Worm (Caenorhabditis elegans): ENCODE measurements around the gene T24E12.6.
"Not testable (repeated sequence)": the region's sequence is repeated elsewhere in the genome, so short reads cannot be mapped to it uniquely, and the experiment has no call there.

The T24E12.6 gene

DNA sequence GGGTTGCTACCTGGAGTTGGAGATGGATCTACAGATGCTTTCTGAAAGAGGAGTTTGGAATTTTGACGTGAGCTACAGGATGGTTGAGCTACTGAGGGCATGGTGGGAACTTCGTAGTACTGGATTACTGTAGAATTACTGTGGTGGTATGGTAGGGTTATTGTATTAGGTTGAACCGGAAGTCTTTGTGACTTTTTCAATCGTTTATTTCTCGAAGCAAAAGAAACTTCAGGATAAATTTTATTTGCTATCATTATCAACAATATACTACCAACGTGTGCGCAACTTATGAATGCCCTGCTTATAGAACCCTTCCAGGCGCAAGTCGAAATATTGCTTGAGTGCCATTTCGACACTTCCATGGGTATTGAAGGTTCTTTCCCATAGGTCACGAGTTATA, at the start of gene T24E12.6:
Gene T24E12.6, minus strand, starts transcription at position 101 of the 400 bp plus-strand sequence.
- TF ChIP-seq nhr-11 (tag; optimal IDR thresholded peaks at IDR 0.05); lin-13 (GFP tag; optimal IDR thresholded peaks at IDR 0.05); lin-39 (tag; optimal IDR thresholded peaks at IDR 0.05): not testable (repeated sequence)

DNA sequence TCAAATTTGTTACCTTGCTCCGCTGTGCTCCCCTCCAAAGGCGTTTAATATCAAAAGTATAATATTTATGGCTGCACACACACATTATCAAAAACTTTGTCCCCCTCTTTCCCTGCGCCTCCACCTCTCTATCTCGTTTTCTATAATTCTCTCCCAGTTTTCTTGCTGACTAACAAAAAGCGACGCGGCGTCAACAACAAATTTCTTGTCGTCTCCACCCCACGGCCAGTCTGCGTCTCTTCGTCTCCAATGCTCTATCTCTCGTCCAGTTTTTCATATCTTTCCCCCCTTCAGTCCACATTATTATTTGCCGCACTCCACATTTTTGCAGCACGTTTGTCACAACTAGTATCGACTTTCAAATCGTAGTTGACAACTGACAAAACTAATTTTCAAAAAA, 49.1 kb upstream of the T24E12.6 start:
- TF ChIP-seq ceh-82 (tag; optimal IDR thresholded peaks at IDR 0.05) (no peak), mdl-1 (tag; optimal IDR thresholded peaks at IDR 0.05) (no peak), dmd-4 (tag; optimal IDR thresholded peaks at IDR 0.05) (no peak), ceh-16 (tag; optimal IDR thresholded peaks at IDR 0.05) (no peak), lsy-2 (tag; optimal IDR thresholded peaks at IDR 0.05) (peak in 1 of 2 experiments; percentile 59), egl-27 (tag; optimal IDR thresholded peaks at IDR 0.05) (no peak), alr-1 (tag; optimal IDR thresholded peaks at IDR 0.05) (no peak), mbf-1 (tag; optimal IDR thresholded peaks at IDR 0.05) (no peak), skn-1 (tag; optimal IDR thresholded peaks at IDR 0.05) (no peak), F13H6.1 (tag; optimal IDR thresholded peaks at IDR 0.05) (peak; percentile 70), unc-55 (GFP tag; optimal IDR thresholded peaks at IDR 0.05) (peak; percentile 40), fos-1 (tag; optimal IDR thresholded peaks at IDR 0.05) (peak; percentile 44), unc-62 (GFP tag; optimal IDR thresholded peaks at IDR 0.05) (no peak), peb-1 (tag; optimal IDR thresholded peaks at IDR 0.05) (no peak), nhr-237 (tag; optimal IDR thresholded peaks at IDR 0.05) (no peak), snpc-4 (tag; optimal IDR thresholded peaks at IDR 0.05) (no peak), nhr-21 (tag; optimal IDR thresholded peaks at IDR 0.05) (no peak), lin-11 (tag; optimal IDR thresholded peaks at IDR 0.05) (no peak), mab-5 (tag; optimal IDR thresholded peaks at IDR 0.05) (no peak), Y55F3AM.14 (GFP tag; optimal IDR thresholded peaks at IDR 0.05) (no peak), elt-3 (tag; optimal IDR thresholded peaks at IDR 0.05) (no peak), ztf-11 (tag; optimal IDR thresholded peaks at IDR 0.05) (no peak), nhr-12 (tag; optimal IDR thresholded peaks at IDR 0.05) (no peak), sma-9 (GFP tag; optimal IDR thresholded peaks at IDR 0.05) (peak; percentile 10), sma-9 (tag; optimal IDR thresholded peaks at IDR 0.05) (no peak), aly-2 (tag; optimal IDR thresholded peaks at IDR 0.05) (no peak), nhr-129 (tag; optimal IDR thresholded peaks at IDR 0.05) (no peak), blmp-1 (tag; optimal IDR thresholded peaks at IDR 0.05; ENCODE audit: insufficient read depth) (no peak), C34F6.9 (tag; optimal IDR thresholded peaks at IDR 0.05) (peak; percentile 68), nhr-6 (tag; optimal IDR thresholded peaks at IDR 0.05) (no peak), ztf-1 (GFP tag; conservative IDR thresholded peaks at IDR 0.05) (no peak), nhr-25 (tag; optimal IDR thresholded peaks at IDR 0.05) (no peak), R02D3.7 (tag; optimal IDR thresholded peaks at IDR 0.05) (no peak), ZK546.5 (tag; optimal IDR thresholded peaks at IDR 0.05) (no peak), lin-13 (GFP tag; optimal IDR thresholded peaks at IDR 0.05) (peak; percentile 39), sem-4 (tag; optimal IDR thresholded peaks at IDR 0.05) (no peak), crh-2 (tag; optimal IDR thresholded peaks at IDR 0.05) (peak; percentile 61), nhr-10 (tag; optimal IDR thresholded peaks at IDR 0.05) (no peak), ama-1 (optimal IDR thresholded peaks at IDR 0.05) (no peak), nhr-77 (tag; optimal IDR thresholded peaks at IDR 0.05) (no peak), gmeb-1 (tag; optimal IDR thresholded peaks at IDR 0.05) (peak; percentile 40), sma-3 (GFP tag; optimal IDR thresholded peaks at IDR 0.05) (peak; percentile 23), nhr-23 (tag; optimal IDR thresholded peaks at IDR 0.05) (no peak), elt-1 (tag; optimal IDR thresholded peaks at IDR 0.05) (no peak), nhr-11 (tag; optimal IDR thresholded peaks at IDR 0.05) (no peak), zag-1 (tag; optimal IDR thresholded peaks at IDR 0.05) (no peak), unc-39 (tag; optimal IDR thresholded peaks at IDR 0.05) (no peak), lin-39 (tag; optimal IDR thresholded peaks at IDR 0.05) (no peak), ztf-4 (tag; optimal IDR thresholded peaks at IDR 0.05) (no peak)

All from whole organism, L2 larva.